Worm (Caenorhabditis elegans): ENCODE data around the gene dmsr-11.

The dmsr-11 gene

ce11 chrV:6771645-6772044 is 32.2 kb downstream of the dmsr-11 start, which contains the start of gene srh-30:
TSS of gene srh-30 (minus strand) at chrV:6771745.
- no peak for TF ChIP-seq C34F6.9 (tag; optimal IDR thresholded peaks at IDR 0.05)
- TF ChIP-seq elt-3 (tag; optimal IDR thresholded peaks at IDR 0.05) = no peak
- no peak for TF ChIP-seq alr-1 (tag; optimal IDR thresholded peaks at IDR 0.05)
- no peak for TF ChIP-seq ceh-82 (tag; optimal IDR thresholded peaks at IDR 0.05)
- TF ChIP-seq nhr-21 (tag; optimal IDR thresholded peaks at IDR 0.05) = no peak
- no peak for TF ChIP-seq elt-1 (tag; optimal IDR thresholded peaks at IDR 0.05)
- no peak for TF ChIP-seq ztf-1 (GFP tag; conservative IDR thresholded peaks at IDR 0.05)
- TF ChIP-seq ztf-11 (tag; optimal IDR thresholded peaks at IDR 0.05) = no peak
- no peak for TF ChIP-seq R02D3.7 (tag; optimal IDR thresholded peaks at IDR 0.05)
- TF ChIP-seq snpc-4 (tag; optimal IDR thresholded peaks at IDR 0.05) = no peak
- TF ChIP-seq ZK546.5 (tag; optimal IDR thresholded peaks at IDR 0.05) = no peak

ce11 chrV:6769440-6769839 is 34.5 kb downstream of the dmsr-11 start:
- TF ChIP-seq ztf-1 (GFP tag; conservative IDR thresholded peaks at IDR 0.05) (no peak), ceh-16 (tag; optimal IDR thresholded peaks at IDR 0.05) (no peak), blmp-1 (tag; optimal IDR thresholded peaks at IDR 0.05; ENCODE audit: insufficient read depth) (no peak), nhr-25 (tag; optimal IDR thresholded peaks at IDR 0.05) (no peak), lin-39 (tag; optimal IDR thresholded peaks at IDR 0.05) (no peak), lin-13 (GFP tag; optimal IDR thresholded peaks at IDR 0.05) (no peak), egl-27 (tag; optimal IDR thresholded peaks at IDR 0.05) (no peak), sma-3 (GFP tag; optimal IDR thresholded peaks at IDR 0.05) (no peak)

ce11 chrV:6768452-6768929 is 35.4 kb downstream of the dmsr-11 start, which contains the start of the genes T25F10.1 and clik-1:
TSS of gene T25F10.1 (plus strand) at chrV:6768502.
TSS of gene clik-1 (minus strand) at chrV:6768732.
- TF ChIP-seq sma-9 (GFP tag; optimal IDR thresholded peaks at IDR 0.05) (peak; percentile 3), sma-9 (tag; optimal IDR thresholded peaks at IDR 0.05) (no peak), nhr-21 (tag; optimal IDR thresholded peaks at IDR 0.05) (no peak), nhr-129 (tag; optimal IDR thresholded peaks at IDR 0.05) (peak; percentile 62), F13H6.1 (tag; optimal IDR thresholded peaks at IDR 0.05) (peak; percentile 63), lin-13 (GFP tag; optimal IDR thresholded peaks at IDR 0.05) (no peak)

ce11 chrV:6767576-6767975 is 36.3 kb downstream of the dmsr-11 start:
- TF ChIP-seq ztf-4 (tag; optimal IDR thresholded peaks at IDR 0.05) = no peak
- no peak for TF ChIP-seq sma-3 (GFP tag; optimal IDR thresholded peaks at IDR 0.05)
- no peak for TF ChIP-seq ceh-16 (tag; optimal IDR thresholded peaks at IDR 0.05)
- TF ChIP-seq nhr-10 (tag; optimal IDR thresholded peaks at IDR 0.05) = no peak
- no peak for TF ChIP-seq snpc-4 (tag; optimal IDR thresholded peaks at IDR 0.05)
- TF ChIP-seq lsy-2 (tag; optimal IDR thresholded peaks at IDR 0.05) = no peak
- no peak for TF ChIP-seq skn-1 (tag; optimal IDR thresholded peaks at IDR 0.05)
- TF ChIP-seq ZK546.5 (tag; optimal IDR thresholded peaks at IDR 0.05) = no peak
- no peak for TF ChIP-seq nhr-25 (tag; optimal IDR thresholded peaks at IDR 0.05)
- no peak for TF ChIP-seq crh-2 (tag; optimal IDR thresholded peaks at IDR 0.05)
- no peak for TF ChIP-seq F13H6.1 (tag; optimal IDR thresholded peaks at IDR 0.05)
- TF ChIP-seq sem-4 (tag; optimal IDR thresholded peaks at IDR 0.05) = no peak
- no peak for TF ChIP-seq mbf-1 (tag; optimal IDR thresholded peaks at IDR 0.05)
- TF ChIP-seq ztf-1 (GFP tag; conservative IDR thresholded peaks at IDR 0.05) = no peak
- no peak for TF ChIP-seq R02D3.7 (tag; optimal IDR thresholded peaks at IDR 0.05)

ce11 chrV:6764972-6765371 is 38.9 kb downstream of the dmsr-11 start, which contains the start of gene bbs-8:
TSS of gene bbs-8 (minus strand) at chrV:6765072.
- no peak for TF ChIP-seq nhr-10 (tag; optimal IDR thresholded peaks at IDR 0.05)
- TF ChIP-seq nhr-11 (tag; optimal IDR thresholded peaks at IDR 0.05) = no peak
- no peak for TF ChIP-seq gmeb-1 (tag; optimal IDR thresholded peaks at IDR 0.05)

- TF ChIP-seq nhr-23 (tag; optimal IDR thresholded peaks at IDR 0.05) = no peak
- TF ChIP-seq ceh-82 (tag; optimal IDR thresholded peaks at IDR 0.05) = no peak
- no peak for TF ChIP-seq fos-1 (tag; optimal IDR thresholded peaks at IDR 0.05)
- no peak for TF ChIP-seq nhr-11 (tag; optimal IDR thresholded peaks at IDR 0.05)
- no peak for TF ChIP-seq gmeb-1 (tag; optimal IDR thresholded peaks at IDR 0.05)
- no peak for TF ChIP-seq lin-13 (GFP tag; optimal IDR thresholded peaks at IDR 0.05)
- TF ChIP-seq skn-1 (tag; optimal IDR thresholded peaks at IDR 0.05) = no peak
- no peak for TF ChIP-seq C34F6.9 (tag; optimal IDR thresholded peaks at IDR 0.05)
- TF ChIP-seq blmp-1 (tag; optimal IDR thresholded peaks at IDR 0.05; ENCODE audit: insufficient read depth) = no peak
Measured at ce11 chrV:6762361-6762760, 41.5 kb downstream of the dmsr-11 start, which contains the start of gene T25F10.4. TSS of gene T25F10.4 (minus strand) at chrV:6762461.
